Worm (Caenorhabditis elegans): ENCODE measurements around the gene K10C2.14.

DNA sequence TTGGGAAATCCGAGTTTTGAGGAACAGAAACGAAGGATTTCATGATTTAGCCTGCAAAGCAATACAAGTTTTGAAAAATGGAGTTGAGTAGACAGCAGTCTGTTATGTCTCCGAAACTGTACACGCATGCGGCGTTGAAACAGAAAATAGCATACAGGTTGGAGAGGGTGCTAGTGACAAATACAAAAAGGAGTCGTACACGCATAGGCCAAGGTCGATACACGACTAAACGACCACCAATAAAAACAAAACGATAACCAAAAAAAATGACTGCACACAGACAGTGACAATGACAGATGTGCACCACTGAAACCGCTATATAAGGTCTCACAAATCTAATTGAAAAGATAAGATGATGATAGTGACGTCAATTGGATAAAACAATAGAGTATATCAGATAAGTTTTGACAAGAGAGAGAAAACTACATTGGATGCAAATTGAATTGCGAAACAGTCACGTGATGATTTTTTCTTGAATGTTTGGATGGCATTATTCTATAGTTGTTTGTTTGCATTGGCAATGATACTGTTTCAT, 8.6 kb upstream of the K10C2.14 start, which contains the start of gene fah-1:
- TF ChIP-seq W03F9.2 (tag; optimal IDR thresholded peaks at IDR 0.05) (no peak), him-1 (tag; optimal IDR thresholded peaks at IDR 0.05) (no peak), dao-5 (tag; optimal IDR thresholded peaks at IDR 0.05) (no peak)
